Fruit fly (Drosophila melanogaster) whole organism, embryonic: ENCODE data around the gene CG31752.

ENCODE experiments used
- Adf1 ChIP-seq: fragments of 200-800 bp; sonication (Bioruptor generic); IDR thresholded peaks from 2 replicates; pipeline ENCODE4 v1.3.6; 2022; ENCODE audit warnings: missing biosample characterization, missing genetic modification characterization
- Aef1 ChIP-seq: fragments of 200-800 bp; sonication (Bioruptor generic); IDR thresholded peaks from 3 replicates; pipeline ENCODE4 v1.3.6; 2022; ENCODE audit warnings: missing biosample characterization, missing genetic modification characterization
- Bdp1 ChIP-seq: fragments of 200-800 bp; sonication (Bioruptor generic); optimal IDR thresholded peaks from 3 replicates; lab custom pipeline; 2016; ENCODE audit warnings: missing biosample characterization, missing genetic modification characterization
- C15 ChIP-seq: fragments of 200-800 bp; sonication (Bioruptor generic); IDR thresholded peaks from 3 replicates; pipeline ENCODE4 v1.3.6; 2022; ENCODE audit warnings: missing biosample characterization, missing genetic modification characterization
- CG10209 ChIP-seq: fragments of 200-800 bp; sonication (Bioruptor generic); optimal IDR thresholded peaks from 3 replicates; lab custom pipeline; 2017; ENCODE audit warnings: missing biosample characterization, mild to moderate bottlenecking, missing genetic modification characterization, missing genetic modification reagents
- CG10274 ChIP-seq: fragments of 200-800 bp; sonication (Bioruptor generic); optimal IDR thresholded peaks from 3 replicates; lab custom pipeline; 2017; ENCODE audit warnings: missing biosample characterization, mild to moderate bottlenecking, missing genetic modification characterization
- CG11085 ChIP-seq: fragments of 200-800 bp; sonication (Bioruptor generic); IDR thresholded peaks from 2 replicates; pipeline ENCODE4 v1.3.6; 2022; ENCODE audit warnings: missing biosample characterization, missing genetic modification characterization
- CG12299 ChIP-seq: fragments of 200-800 bp; sonication (Bioruptor generic); optimal IDR thresholded peaks from 2 replicates; lab custom pipeline; 2018; ENCODE audit warnings: missing biosample characterization, mild to moderate bottlenecking, missing genetic modification characterization
- CG12769 ChIP-seq: fragments of 200-800 bp; sonication (Bioruptor generic); optimal IDR thresholded peaks from 2 replicates; lab custom pipeline; 2019; ENCODE audit warnings: missing biosample characterization, mild to moderate bottlenecking, missing genetic modification characterization, moderate library complexity
- CG14710 ChIP-seq: fragments of 200-800 bp; sonication (Bioruptor generic); optimal IDR thresholded peaks from 3 replicates; lab custom pipeline; 2019; ENCODE audit warnings: missing biosample characterization, mild to moderate bottlenecking, missing genetic modification characterization, moderate library complexity
- CG15479 ChIP-seq: fragments of 200-800 bp; sonication (Bioruptor generic); optimal IDR thresholded peaks from 3 replicates; lab custom pipeline; 2019; ENCODE audit warnings: missing biosample characterization, mild to moderate bottlenecking, missing genetic modification characterization, moderate library complexity
- CG17186 ChIP-seq: fragments of 200-800 bp; sonication (Bioruptor generic); optimal IDR thresholded peaks from 3 replicates; lab custom pipeline; 2017; ENCODE audit warnings: missing biosample characterization, missing genetic modification reagents, missing genetic modification characterization
- CG17802 ChIP-seq: fragments of 200-800 bp; sonication (Bioruptor generic); optimal IDR thresholded peaks from 2 replicates; lab custom pipeline; 2018; ENCODE audit warnings: missing biosample characterization, mild to moderate bottlenecking, missing genetic modification characterization, moderate library complexity
- CG17829 ChIP-seq: fragments of 200-800 bp; optimal IDR thresholded peaks from 2 replicates; lab custom pipeline; 2019; ENCODE audit warnings: missing biosample characterization, mild to moderate bottlenecking, missing genetic modification characterization, moderate library complexity
- CG18262 ChIP-seq: fragments of 200-800 bp; optimal IDR thresholded peaks from 3 replicates; lab custom pipeline; 2019; ENCODE audit warnings: missing biosample characterization, mild to moderate bottlenecking, missing genetic modification characterization, moderate library complexity
- CG2129 ChIP-seq: fragments of 200-800 bp; sonication (Bioruptor generic); IDR thresholded peaks from 2 replicates; pipeline ENCODE4 v1.3.6; 2022; ENCODE audit warnings: missing biosample characterization, missing genetic modification characterization; ENCODE audit not compliant: partially characterized antibody
- CG30403 ChIP-seq: fragments of 200-800 bp; sonication (Bioruptor generic); optimal IDR thresholded peaks from 3 replicates; lab custom pipeline; 2016; ENCODE audit warnings: missing biosample characterization, missing genetic modification characterization
- CG32767 ChIP-seq: fragments of 200-800 bp; sonication (Bioruptor generic); IDR thresholded peaks from 2 replicates; pipeline ENCODE4 v1.3.6; 2022; ENCODE audit warnings: missing biosample characterization, missing genetic modification characterization
- CG3726 ChIP-seq: fragments of 200-800 bp; sonication (Bioruptor generic); IDR thresholded peaks from 3 replicates; pipeline ENCODE4, ENCODE4 v1.3.6; 2022; ENCODE audit warnings: missing biosample characterization, missing genetic modification characterization
- CG3838 ChIP-seq: fragments of 200-800 bp; sonication (Bioruptor generic); optimal IDR thresholded peaks from 3 replicates; lab custom pipeline; 2016; ENCODE audit warnings: missing biosample characterization, missing genetic modification characterization
- CG4820 ChIP-seq: fragments of 200-800 bp; sonication (Bioruptor generic); optimal IDR thresholded peaks from 3 replicates; lab custom pipeline; 2016; ENCODE audit warnings: missing biosample characterization, missing genetic modification characterization
- CG7839 ChIP-seq: fragments of 200-800 bp; sonication (Bioruptor generic); optimal IDR thresholded peaks from 3 replicates; lab custom pipeline; 2018; ENCODE audit warnings: missing biosample characterization, mild to moderate bottlenecking, missing genetic modification characterization, moderate library complexity
- CG9215 ChIP-seq: fragments of 200-800 bp; sonication (Bioruptor generic); IDR thresholded peaks from 2 replicates; pipeline ENCODE4 v1.3.6; 2022; ENCODE audit warnings: missing biosample characterization, missing genetic modification characterization
- CG9876 ChIP-seq: fragments of 200-800 bp; sonication (Bioruptor generic); optimal IDR thresholded peaks from 2 replicates; lab custom pipeline; 2016; ENCODE audit warnings: missing biosample characterization, missing genetic modification characterization
- CkIIα-i1 ChIP-seq: fragments of 200-800 bp; sonication (Bioruptor generic); IDR thresholded peaks from 2 replicates; pipeline ENCODE4 v1.3.6; 2022; ENCODE audit warnings: missing biosample characterization, missing genetic modification characterization
- Dip3 ChIP-seq: fragments of 200-800 bp; sonication (Bioruptor generic); optimal IDR thresholded peaks from 3 replicates; lab custom pipeline; 2016; ENCODE audit warnings: missing biosample characterization, missing genetic modification characterization
- Dref ChIP-seq: fragments of 200-800 bp; sonication (Bioruptor generic); IDR thresholded peaks from 2 replicates; pipeline ENCODE4 v1.3.6; 2022; ENCODE audit warnings: missing biosample characterization, missing genetic modification characterization
- Ets97D ChIP-seq: fragments of 200-800 bp; sonication (Bioruptor generic); optimal IDR thresholded peaks from 3 replicates; lab custom pipeline; 2016; ENCODE audit warnings: missing biosample characterization, missing genetic modification characterization
- HmgZ ChIP-seq: fragments of 200-800 bp; sonication (Bioruptor generic); optimal IDR thresholded peaks from 2 replicates; lab custom pipeline; 2018; ENCODE audit warnings: missing biosample characterization, mild to moderate bottlenecking, missing genetic modification characterization
- Nf-YB ChIP-seq: fragments of 200-800 bp; sonication (Bioruptor generic); optimal IDR thresholded peaks from 3 replicates; lab custom pipeline; 2019; ENCODE audit warnings: missing biosample characterization, mild to moderate bottlenecking, missing genetic modification characterization, moderate library complexity
- Six4 ChIP-seq: fragments of 200-800 bp; sonication (Bioruptor generic); optimal IDR thresholded peaks from 2 replicates; lab custom pipeline; 2016; ENCODE audit warnings: missing biosample characterization, missing genetic modification characterization
- Spps ChIP-seq: fragments of 200-800 bp; sonication (Bioruptor generic); optimal IDR thresholded peaks from 2 replicates; lab custom pipeline; 2018; ENCODE audit warnings: missing biosample characterization, mild to moderate bottlenecking, missing genetic modification characterization
- TFAM ChIP-seq: fragments of 200-800 bp; sonication (Bioruptor generic); optimal IDR thresholded peaks from 2 replicates; lab custom pipeline; 2017; ENCODE audit warnings: missing biosample characterization, missing genetic modification characterization, inconsistent platforms
- aop ChIP-seq: fragments of 200-800 bp; sonication (Bioruptor generic); IDR thresholded peaks from 2 replicates; pipeline ENCODE4 v1.3.6; 2022; ENCODE audit warnings: missing biosample characterization, missing genetic modification characterization
- ara ChIP-seq: fragments of 200-800 bp; sonication (Bioruptor generic); IDR thresholded peaks from 2 replicates; pipeline ENCODE4 v1.3.6; 2022; ENCODE audit warnings: missing biosample characterization, missing genetic modification characterization
- ash1 ChIP-seq: fragments of 200-800 bp; sonication (Bioruptor generic); optimal IDR thresholded peaks from 2 replicates; lab custom pipeline; 2018; ENCODE audit warnings: missing biosample characterization, mild to moderate bottlenecking, missing genetic modification characterization
- ato ChIP-seq: fragments of 200-800 bp; sonication (Bioruptor generic); IDR thresholded peaks from 2 replicates; pipeline ENCODE4 v1.3.6; 2022; ENCODE audit warnings: missing biosample characterization, missing genetic modification characterization; ENCODE audit not compliant: partially characterized antibody
- chn ChIP-seq: fragments of 200-800 bp; sonication (Bioruptor generic); optimal IDR thresholded peaks from 2 replicates; lab custom pipeline; 2016; ENCODE audit warnings: missing biosample characterization, missing genetic modification characterization
- dpn ChIP-seq, 2 experiments: fragments of 200-800 bp; sonication (Bioruptor generic); optimal IDR thresholded peaks; 3 replicates each; lab custom pipeline; 2016; ENCODE audit warnings: missing biosample characterization in 2 of 2, missing genetic modification characterization in 2 of 2
- ham ChIP-seq: fragments of 200-800 bp; sonication (Bioruptor generic); IDR thresholded peaks from 2 replicates; pipeline ENCODE4 v1.3.6; 2022; ENCODE audit warnings: missing biosample characterization, missing genetic modification characterization
- ind ChIP-seq: fragments of 200-800 bp; sonication (Bioruptor generic); optimal IDR thresholded peaks from 3 replicates; lab custom pipeline; 2016; ENCODE audit warnings: missing biosample characterization, missing genetic modification characterization
- oc ChIP-seq: fragments of 200-800 bp; sonication (Bioruptor generic); optimal IDR thresholded peaks from 2 replicates; lab custom pipeline; 2018; ENCODE audit warnings: missing biosample characterization, mild to moderate bottlenecking, missing genetic modification characterization, moderate library complexity
- otp ChIP-seq: fragments of 200-800 bp; sonication (Bioruptor generic); IDR thresholded peaks from 3 replicates; pipeline ENCODE4, ENCODE4 v1.3.6; 2022; ENCODE audit warnings: missing biosample characterization, missing genetic modification characterization
- pum ChIP-seq: fragments of 200-800 bp; sonication (Bioruptor generic); optimal IDR thresholded peaks from 2 replicates; lab custom pipeline; 2016; ENCODE audit warnings: missing biosample characterization, missing genetic modification characterization
- ranshi ChIP-seq: fragments of 200-800 bp; sonication (Bioruptor generic); IDR thresholded peaks from 2 replicates; pipeline ENCODE4 v1.3.6; 2022; ENCODE audit warnings: missing biosample characterization, missing genetic modification characterization
- rib ChIP-seq: fragments of 200-800 bp; sonication (Bioruptor generic); IDR thresholded peaks from 2 replicates; pipeline ENCODE4 v1.3.6; 2022; ENCODE audit warnings: missing biosample characterization, missing genetic modification characterization
- ro ChIP-seq: fragments of 200-800 bp; sonication (Bioruptor generic); IDR thresholded peaks from 2 replicates; pipeline ENCODE4 v1.3.6; 2022; ENCODE audit warnings: missing biosample characterization, missing genetic modification characterization
- slou ChIP-seq: fragments of 200-800 bp; sonication (Bioruptor generic); optimal IDR thresholded peaks from 3 replicates; lab custom pipeline; 2016; ENCODE audit warnings: missing biosample characterization, missing genetic modification characterization
- ssp ChIP-seq: fragments of 200-800 bp; sonication (Bioruptor generic); IDR thresholded peaks from 2 replicates; pipeline ENCODE4 v1.3.6; 2022; ENCODE audit warnings: missing biosample characterization, missing genetic modification characterization
- yki ChIP-seq: fragments of >200 bp; optimal IDR thresholded peaks from 3 replicates; lab custom pipeline; 2018
- zen2 ChIP-seq: fragments of 200-800 bp; sonication (Bioruptor generic); IDR thresholded peaks from 3 replicates; pipeline ENCODE4 v1.3.6; 2022; ENCODE audit warnings: missing biosample characterization, missing genetic modification characterization; ENCODE audit not compliant: partially characterized antibody

CG31752 gene

dm6 chr2L:18808754-18809329, 32.3 kb downstream of the CG31752 start (continued):
- no peak for TF ChIP-seq CG10274
- TF ChIP-seq CG11085 (GFP tag; lab: Robert Waterston, UW): no peak
- no peak for TF ChIP-seq Aef1 (GFP tag; lab: Robert Waterston, UW)
- TF ChIP-seq Spps: no peak
- no peak for TF ChIP-seq slou (GFP tag; lab: Kevin White, UChicago)
- TF ChIP-seq TFAM: no peak
- no peak for TF ChIP-seq ash1 (GFP tag; lab: Kevin White, UChicago)
- no peak for TF ChIP-seq CG17186 (GFP tag; lab: Kevin White, UChicago)
- peak; percentile 46 for TF ChIP-seq CG17829 (tag; lab: Kevin White, UChicago)
- TF ChIP-seq CG14710: peak; percentile 28
- no peak for TF ChIP-seq Six4 (GFP tag; lab: Kevin White, UChicago)
- TF ChIP-seq CG32767: no peak
- peak; percentile 28; the same call in 1 of the 2 replicates for TF ChIP-seq ssp (GFP tag; lab: Robert Waterston, UW)
- no peak for TF ChIP-seq ato (GFP tag; lab: Robert Waterston, UW)
- no peak for TF ChIP-seq CG2129 (GFP tag; lab: Robert Waterston, UW)
- TF ChIP-seq yki: no peak
- TF ChIP-seq Ets97D: no peak
- TF ChIP-seq CG7839 (tag; lab: Kevin White, UChicago): peak; percentile 36
- TF ChIP-seq CG3838 (GFP tag; lab: Kevin White, UChicago): no peak
- TF ChIP-seq CG3726 (GFP tag; lab: Robert Waterston, UW): no peak
- no peak for TF ChIP-seq Adf1 (GFP tag; lab: Robert Waterston, UW)
- TF ChIP-seq CG18262 (tag; lab: Kevin White, UChicago): peak; percentile 38

- TF ChIP-seq ranshi (GFP tag; lab: Robert Waterston, UW) (no peak), CG10209 (GFP tag; lab: Kevin White, UChicago) (no peak), Bdp1 (no peak), CG17802 (tag; lab: Kevin White, UChicago) (no peak), CG12769 (tag; lab: Kevin White, UChicago) (no peak), ara (no peak), CG30403 (GFP tag; lab: Kevin White, UChicago) (no peak), CG9876 (no peak), ind (no peak), zen2 (no peak), aop (GFP tag; lab: Robert Waterston, UW) (no peak), pum (no peak), HmgZ (tag; lab: Kevin White, UChicago) (no peak), Dip3 (no peak), ro (GFP tag; lab: Robert Waterston, UW) (no peak), CG4820 (GFP tag; lab: Kevin White, UChicago) (no peak), chn (GFP tag; lab: Kevin White, UChicago) (no peak), Dref (no peak), CG9215 (GFP tag; lab: Robert Waterston, UW) (no peak), rib (GFP tag; lab: Robert Waterston, UW) (no peak), Nf-YB (GFP tag; lab: Kevin White, UChicago) (peak; percentile 69), ham (GFP tag; lab: Robert Waterston, UW) (0 out of 2 replicates have a peak, but pooled peaks have one; percentile 5), CG15479 (GFP tag; lab: Kevin White, UChicago) (no peak), CG12299 (no peak), oc (tag; lab: Kevin White, UChicago) (no peak), dpn (GFP tag; optimal IDR thresholded peaks at IDR 0.05; lab: Kevin White, UChicago) (no peak), CkIIα-i1 (no peak), C15 (GFP tag; lab: Robert Waterston, UW) (no peak), otp (GFP tag; lab: Robert Waterston, UW) (no peak)
These were observed 35.3 kb downstream of the CG31752 start for dm6 chr2L:18805637-18806403.
